Fruit fly (Drosophila melanogaster): ENCODE results near the gene CG4928.

CG4928 gene

dm6 chrX:16968148-16968823, 55.3 kb downstream of the CG4928 start, which contains the start of gene Ubr1 (continued):
- TF ChIP-seq CG13775 (GFP tag; optimal IDR thresholded peaks at IDR 0.05) (no peak), CG34224 (GFP tag; IDR thresholded peaks at IDR 0.05; ENCODE audit: partially characterized antibody) (peak; percentile 92), CG32767 (GFP tag; IDR thresholded peaks at IDR 0.05) (peak; percentile 69), Mad (GFP tag; optimal IDR thresholded peaks at IDR 0.05) (no peak), sna (GFP tag; IDR thresholded peaks at IDR 0.05; ENCODE audit: partially characterized antibody) (peak; percentile 84), ro (GFP tag; IDR thresholded peaks at IDR 0.05) (no peak), chinmo (GFP tag; IDR thresholded peaks at IDR 0.05; ENCODE audit: partially characterized antibody) (peak; percentile 93), Drgx (GFP tag; IDR thresholded peaks at IDR 0.05) (peak; percentile 83), bcd (GFP tag; optimal IDR thresholded peaks at IDR 0.05) (peak; percentile 9), CG12659 (GFP tag; optimal IDR thresholded peaks at IDR 0.05) (peak; percentile 67), YL-1 (GFP tag; optimal IDR thresholded peaks at IDR 0.05) (peak; percentile 71), sob (GFP tag; IDR thresholded peaks at IDR 0.05) (peak; percentile 45), dysf (GFP tag; IDR thresholded peaks at IDR 0.05) (no peak), CG7556 (GFP tag; optimal IDR thresholded peaks at IDR 0.05) (no peak), CG15601 (tag; optimal IDR thresholded peaks at IDR 0.05) (no peak), nom (GFP tag; optimal IDR thresholded peaks at IDR 0.05) (peak; percentile 97), CG1603 (tag; optimal IDR thresholded peaks at IDR 0.05) (peak; percentile 86), pnt (GFP tag; optimal IDR thresholded peaks at IDR 0.05) (no peak), MESR4 (GFP tag; optimal IDR thresholded peaks at IDR 0.05) (peak; percentile 79), CoRest (tag; optimal IDR thresholded peaks at IDR 0.05) (peak; percentile 24), CG7987 (GFP tag; optimal IDR thresholded peaks at IDR 0.05) (peak; percentile 6), Pdp1 (GFP tag; optimal IDR thresholded peaks at IDR 0.05) (peak in 1 of 2 experiments; percentile 91), CG13894 (tag; optimal IDR thresholded peaks at IDR 0.05) (peak; percentile 45), CG17829 (tag; optimal IDR thresholded peaks at IDR 0.05) (peak; percentile 50), CG14667 (GFP tag; IDR thresholded peaks at IDR 0.05) (no peak), CG2129 (GFP tag; IDR thresholded peaks at IDR 0.05; ENCODE audit: partially characterized antibody) (peak; percentile 32; the same call in 1 of the 2 replicates), tio (GFP tag; optimal IDR thresholded peaks at IDR 0.05) (no peak), Hmr (GFP tag; optimal IDR thresholded peaks at IDR 0.05) (peak; percentile 33), al (GFP tag; IDR thresholded peaks at IDR 0.05) (no peak), lab (GFP tag; optimal IDR thresholded peaks at IDR 0.05) (peak; percentile 7), CG9876 (GFP tag; optimal IDR thresholded peaks at IDR 0.05) (peak; percentile 8), CG1233 (GFP tag; optimal IDR thresholded peaks at IDR 0.05) (no peak), ato (GFP tag; IDR thresholded peaks at IDR 0.05; ENCODE audit: partially characterized antibody) (peak; percentile 94), exex (tag; optimal IDR thresholded peaks at IDR 0.05) (peak; percentile 7), CG1647 (GFP tag; optimal IDR thresholded peaks at IDR 0.05) (no peak), Poxn (GFP tag; IDR thresholded peaks at IDR 0.05) (no peak), CG3065 (GFP tag; optimal IDR thresholded peaks at IDR 0.05) (no peak), dm (GFP tag; optimal IDR thresholded peaks at IDR 0.05) (peak; percentile 51), trh (GFP tag; optimal IDR thresholded peaks at IDR 0.05) (no peak), sd (tag; optimal IDR thresholded peaks at IDR 0.05) (no peak), esg (GFP tag; conservative IDR thresholded peaks at IDR 0.05) (no peak), CG18764 (GFP tag; optimal IDR thresholded peaks at IDR 0.05) (peak; percentile 99), phol (tag; optimal IDR thresholded peaks at IDR 0.05) (peak; percentile 73), sr (GFP tag; IDR thresholded peaks at IDR 0.05) (no peak), CG12299 (tag; optimal IDR thresholded peaks at IDR 0.05) (no peak), CG5953 (GFP tag; IDR thresholded peaks at IDR 0.05) (no peak), ken (GFP tag; IDR thresholded peaks at IDR 0.05) (no peak), Tbp (GFP tag; optimal IDR thresholded peaks at IDR 0.05) (no peak)
